Worm (Caenorhabditis elegans): ENCODE measurements around the gene C44H9.4.
A peak's percentile ranks its signal among the peaks of the same experiment; 100 is the strongest.
"Not testable (repeated sequence)": the region's sequence is repeated elsewhere in the genome, so short reads cannot be mapped to it uniquely, and the experiment has no call there.

Gene C44H9.4

DNA sequence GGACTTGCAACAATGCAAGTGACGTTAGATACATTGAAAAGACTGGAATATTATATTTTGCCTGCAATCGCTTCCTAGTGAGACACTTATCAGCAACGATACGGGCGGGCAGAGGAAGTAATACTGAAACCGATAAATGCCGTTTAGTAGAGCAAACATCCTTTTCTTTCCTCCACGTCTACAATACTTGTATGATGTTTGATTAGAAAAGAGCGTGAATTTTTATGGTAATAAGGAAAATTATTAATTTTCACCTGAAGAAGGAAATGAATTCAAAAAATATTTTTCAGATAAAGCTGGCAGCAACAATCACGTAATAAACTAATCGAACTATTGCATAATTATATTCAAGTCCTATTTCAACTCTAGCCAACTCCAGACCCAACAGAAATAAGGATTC is 19.3 kb downstream of the C44H9.4 start, which contains the start of gene C44H9.7:
Gene C44H9.7, minus strand, starts transcription at position 101 of the 400 bp plus-strand sequence.
- TF ChIP-seq fos-1 (tag; optimal IDR thresholded peaks at IDR 0.05) (no peak), snpc-4 (tag; optimal IDR thresholded peaks at IDR 0.05) (no peak), ceh-16 (tag; optimal IDR thresholded peaks at IDR 0.05) (no peak), R02D3.7 (tag; optimal IDR thresholded peaks at IDR 0.05) (no peak), nhr-6 (tag; optimal IDR thresholded peaks at IDR 0.05) (no peak), sma-9 (GFP tag; optimal IDR thresholded peaks at IDR 0.05) (no peak), sma-9 (tag; optimal IDR thresholded peaks at IDR 0.05) (no peak), elt-3 (tag; optimal IDR thresholded peaks at IDR 0.05) (no peak), unc-55 (GFP tag; optimal IDR thresholded peaks at IDR 0.05) (no peak), alr-1 (tag; optimal IDR thresholded peaks at IDR 0.05) (no peak), elt-1 (tag; optimal IDR thresholded peaks at IDR 0.05) (no peak), crh-2 (tag; optimal IDR thresholded peaks at IDR 0.05) (no peak), ztf-4 (tag; optimal IDR thresholded peaks at IDR 0.05) (no peak), nhr-77 (tag; optimal IDR thresholded peaks at IDR 0.05) (no peak), mab-5 (tag; optimal IDR thresholded peaks at IDR 0.05) (no peak), ceh-82 (tag; optimal IDR thresholded peaks at IDR 0.05) (no peak), lin-11 (tag; optimal IDR thresholded peaks at IDR 0.05) (no peak)

DNA sequence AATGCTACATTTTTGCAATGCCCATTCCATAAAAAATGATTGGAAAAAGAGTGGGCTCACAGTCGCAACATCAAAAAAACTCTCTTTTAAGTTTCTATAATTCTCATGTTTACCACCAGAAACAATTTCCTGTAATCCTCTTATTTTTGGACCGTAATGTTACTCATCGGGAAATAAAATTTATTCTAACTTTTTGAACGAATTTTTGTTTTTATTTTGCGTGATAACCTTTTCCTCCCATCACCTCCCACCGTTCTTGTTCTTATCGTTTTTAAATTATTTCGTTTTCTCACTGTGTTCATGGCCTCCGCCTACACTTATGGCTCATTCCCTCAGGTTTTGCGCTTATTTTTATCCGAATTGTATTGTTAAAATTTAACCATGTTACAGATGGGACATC is 23.7 kb downstream of the C44H9.4 start, which contains the start of gene anp-1:
Gene anp-1, plus strand, starts transcription at position 301 of the 400 bp plus-strand sequence.
- TF ChIP-seq peb-1 (tag; optimal IDR thresholded peaks at IDR 0.05) (no peak), aly-2 (tag; optimal IDR thresholded peaks at IDR 0.05) (no peak), Y55F3AM.14 (GFP tag; optimal IDR thresholded peaks at IDR 0.05) (no peak), elt-3 (tag; optimal IDR thresholded peaks at IDR 0.05) (no peak), lin-13 (GFP tag; optimal IDR thresholded peaks at IDR 0.05) (no peak), ztf-1 (GFP tag; conservative IDR thresholded peaks at IDR 0.05) (no peak), nhr-129 (tag; optimal IDR thresholded peaks at IDR 0.05) (no peak), ztf-11 (tag; optimal IDR thresholded peaks at IDR 0.05) (no peak), ceh-82 (tag; optimal IDR thresholded peaks at IDR 0.05) (no peak), snpc-4 (tag; optimal IDR thresholded peaks at IDR 0.05) (no peak), unc-39 (tag; optimal IDR thresholded peaks at IDR 0.05) (no peak), unc-55 (GFP tag; optimal IDR thresholded peaks at IDR 0.05) (no peak), alr-1 (tag; optimal IDR thresholded peaks at IDR 0.05) (no peak), nhr-10 (tag; optimal IDR thresholded peaks at IDR 0.05) (no peak), nhr-11 (tag; optimal IDR thresholded peaks at IDR 0.05) (no peak), unc-62 (GFP tag; optimal IDR thresholded peaks at IDR 0.05) (no peak), dmd-4 (tag; optimal IDR thresholded peaks at IDR 0.05) (no peak), zag-1 (tag; optimal IDR thresholded peaks at IDR 0.05) (no peak)

DNA sequence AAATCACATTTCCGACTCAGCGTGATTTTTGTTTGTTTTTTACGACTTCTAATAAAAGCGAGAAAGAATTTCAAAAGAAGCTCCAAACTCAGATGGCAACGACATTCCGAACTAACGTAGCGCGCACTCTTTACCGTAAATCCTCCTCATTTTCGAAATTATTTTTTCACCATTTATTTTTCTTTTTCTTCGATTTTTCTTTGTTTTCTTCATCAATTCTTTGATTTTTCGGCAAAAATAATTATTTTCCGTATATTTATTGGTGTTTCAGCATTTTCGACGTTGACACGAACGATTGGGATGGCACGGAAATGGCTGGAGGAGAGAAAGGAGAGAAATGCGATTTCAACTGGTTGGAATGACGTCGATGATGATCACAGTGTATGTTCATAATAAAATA is 30.1 kb downstream of the C44H9.4 start, which contains the start of gene T07F10.5:
Gene T07F10.5, plus strand, starts transcription at position 301 of the 400 bp plus-strand sequence.
- not testable (repeated sequence) for TF ChIP-seq lin-39 (tag; optimal IDR thresholded peaks at IDR 0.05); Y55F3AM.14 (GFP tag; optimal IDR thresholded peaks at IDR 0.05); unc-55 (GFP tag; optimal IDR thresholded peaks at IDR 0.05)

DNA sequence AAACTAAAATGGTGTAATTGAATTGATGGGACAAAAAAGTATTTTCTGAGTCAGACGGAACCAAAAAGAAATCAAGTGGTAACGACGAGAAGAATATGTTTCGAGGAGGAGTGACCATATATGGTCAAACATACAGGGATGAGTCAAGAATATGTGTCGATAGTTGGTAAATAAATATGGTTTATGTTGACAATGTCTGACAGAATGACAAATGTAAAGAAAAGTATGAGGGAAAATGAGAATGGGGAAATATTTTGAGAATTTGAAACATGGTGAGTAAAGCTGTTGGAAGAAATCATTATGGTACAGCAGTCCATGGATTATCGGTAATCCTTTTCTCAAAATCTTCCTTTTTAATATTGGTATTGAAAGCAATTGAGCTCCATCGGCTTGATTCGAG is 32.5 kb downstream of the C44H9.4 start, which contains the start of gene nspg-1:
Gene nspg-1, minus strand, starts transcription at position 101 of the 400 bp plus-strand sequence.
- TF ChIP-seq C34F6.9 (tag; optimal IDR thresholded peaks at IDR 0.05) (no peak), nhr-129 (tag; optimal IDR thresholded peaks at IDR 0.05) (no peak), nhr-12 (tag; optimal IDR thresholded peaks at IDR 0.05) (no peak), peb-1 (tag; optimal IDR thresholded peaks at IDR 0.05) (no peak), nhr-25 (tag; optimal IDR thresholded peaks at IDR 0.05) (no peak), fos-1 (tag; optimal IDR thresholded peaks at IDR 0.05) (no peak), mdl-1 (tag; optimal IDR thresholded peaks at IDR 0.05) (no peak), nhr-10 (tag; optimal IDR thresholded peaks at IDR 0.05) (no peak)

DNA sequence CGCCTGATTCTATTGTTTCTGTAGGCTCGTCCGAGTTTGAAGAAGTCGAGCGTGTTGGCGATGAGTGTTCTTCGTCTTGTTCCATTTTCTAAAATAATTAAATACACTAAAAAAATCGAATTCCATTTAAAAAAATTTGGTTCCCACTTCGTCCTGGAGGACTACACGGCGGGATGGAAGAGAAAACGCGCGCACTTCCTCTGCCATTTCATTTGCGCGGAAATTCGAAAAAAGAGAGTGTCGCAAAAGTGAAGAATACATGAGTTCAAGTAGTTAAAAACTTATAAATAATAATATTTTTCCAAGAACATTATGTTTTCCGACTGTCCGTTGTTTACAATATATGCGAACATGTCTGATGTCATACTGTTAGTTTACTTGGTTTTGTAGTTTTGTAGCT is 34.5 kb downstream of the C44H9.4 start, which contains the start of gene T07F10.3:
Gene T07F10.3, minus strand, starts transcription at position 98 of the 400 bp plus-strand sequence.
- TF ChIP-seq nhr-21 (tag; optimal IDR thresholded peaks at IDR 0.05) (peak; percentile 80), crh-2 (tag; optimal IDR thresholded peaks at IDR 0.05) (peak; percentile 83), nhr-237 (tag; optimal IDR thresholded peaks at IDR 0.05) (no peak), nhr-77 (tag; optimal IDR thresholded peaks at IDR 0.05) (no peak), alr-1 (tag; optimal IDR thresholded peaks at IDR 0.05) (no peak), sem-4 (tag; optimal IDR thresholded peaks at IDR 0.05) (peak; percentile 35), ama-1 (optimal IDR thresholded peaks at IDR 0.05) (peak; percentile 34), gmeb-1 (tag; optimal IDR thresholded peaks at IDR 0.05) (peak; percentile 99), unc-55 (GFP tag; optimal IDR thresholded peaks at IDR 0.05) (peak; percentile 95), sma-3 (GFP tag; optimal IDR thresholded peaks at IDR 0.05) (peak; percentile 95), nhr-25 (tag; optimal IDR thresholded peaks at IDR 0.05) (peak; percentile 83), F13H6.1 (tag; optimal IDR thresholded peaks at IDR 0.05) (peak; percentile 88), nhr-10 (tag; optimal IDR thresholded peaks at IDR 0.05) (peak; percentile 2), ceh-16 (tag; optimal IDR thresholded peaks at IDR 0.05) (peak; percentile 50), skn-1 (tag; optimal IDR thresholded peaks at IDR 0.05) (peak; percentile 30), blmp-1 (tag; optimal IDR thresholded peaks at IDR 0.05; ENCODE audit: insufficient read depth) (peak; percentile 36), egl-27 (tag; optimal IDR thresholded peaks at IDR 0.05) (peak; percentile 59), peb-1 (tag; optimal IDR thresholded peaks at IDR 0.05) (no peak), mab-5 (tag; optimal IDR thresholded peaks at IDR 0.05) (peak; percentile 83), Y55F3AM.14 (GFP tag; optimal IDR thresholded peaks at IDR 0.05) (peak; percentile 17), C34F6.9 (tag; optimal IDR thresholded peaks at IDR 0.05) (peak; percentile 86), ztf-11 (tag; optimal IDR thresholded peaks at IDR 0.05) (no peak), lsy-2 (tag; optimal IDR thresholded peaks at IDR 0.05) (peak; percentile 71 to 91)
